Worm (Caenorhabditis elegans): Measurements from ENCODE around the gene T28D9.11.

- no peak for TF ChIP-seq fax-1 (tag; optimal IDR thresholded peaks at IDR 0.05)
- no peak for TF ChIP-seq npax-4 (tag; optimal IDR thresholded peaks at IDR 0.05)
- no peak for TF ChIP-seq ref-2 (tag; optimal IDR thresholded peaks at IDR 0.05)
- no peak for TF ChIP-seq fkh-10 (GFP tag; optimal IDR thresholded peaks at IDR 0.05)
- TF ChIP-seq ama-1 (optimal IDR thresholded peaks at IDR 0.05): no peak
- TF ChIP-seq hlh-30 (tag; optimal IDR thresholded peaks at IDR 0.05; ENCODE audit: insufficient read depth): no peak
- TF ChIP-seq ets-4 (tag; optimal IDR thresholded peaks at IDR 0.05): no peak
- no peak for TF ChIP-seq che-1 (tag; optimal IDR thresholded peaks at IDR 0.05)
- no peak for TF ChIP-seq nhr-11 (tag; optimal IDR thresholded peaks at IDR 0.05)
These were observed 7.3 kb upstream of the T28D9.11 start, which contains the start of gene twk-49 for ce11 chrII:6499067-6499466.

Measured in whole organism, late embryonic.